Fruit fly (Drosophila melanogaster) whole organism, embryonic: Measurements from ENCODE around the gene CG4972.

ENCODE experiments used
- Abd-B ChIP-seq: fragments of 200-800 bp; sonication (Bioruptor generic); optimal IDR thresholded peaks from 2 replicates; lab custom pipeline; 2018; ENCODE audit warnings: missing biosample characterization, mild to moderate bottlenecking, missing genetic modification characterization, moderate library complexity
- CG1024 ChIP-seq: fragments of 200-800 bp; sonication (Bioruptor generic); IDR thresholded peaks from 2 replicates; pipeline ENCODE4 v1.3.6; 2022; ENCODE audit warnings: missing biosample characterization, missing genetic modification characterization
- CG10565 ChIP-seq: fragments of 200-800 bp; sonication (Bioruptor generic); optimal IDR thresholded peaks from 3 replicates; lab custom pipeline; 2016; ENCODE audit warnings: missing biosample characterization, mild to moderate bottlenecking, missing genetic modification characterization
- CG11085 ChIP-seq: fragments of 200-800 bp; sonication (Bioruptor generic); IDR thresholded peaks from 2 replicates; pipeline ENCODE4 v1.3.6; 2022; ENCODE audit warnings: missing biosample characterization, missing genetic modification characterization
- CG11560 ChIP-seq: fragments of 200-800 bp; sonication (Bioruptor generic); IDR thresholded peaks from 3 replicates; pipeline ENCODE4 v1.3.6; 2022; ENCODE audit warnings: missing biosample characterization, missing genetic modification characterization
- CG11723 ChIP-seq: fragments of 200-800 bp; sonication (Bioruptor generic); optimal IDR thresholded peaks from 2 replicates; lab custom pipeline; 2017; ENCODE audit warnings: missing biosample characterization, mild to moderate bottlenecking, missing genetic modification characterization
- CG12104 ChIP-seq: fragments of 200-800 bp; sonication (Bioruptor generic); optimal IDR thresholded peaks from 3 replicates; lab custom pipeline; 2016; ENCODE audit warnings: missing biosample characterization, missing genetic modification characterization
- CG12155 ChIP-seq: fragments of 200-800 bp; sonication (Bioruptor generic); optimal IDR thresholded peaks from 3 replicates; lab custom pipeline; 2016; ENCODE audit warnings: missing biosample characterization, missing genetic modification characterization
- CG12219 ChIP-seq: fragments of 200-800 bp; sonication (Bioruptor generic); optimal IDR thresholded peaks from 3 replicates; lab custom pipeline; 2018; ENCODE audit warnings: missing biosample characterization, mild to moderate bottlenecking, missing genetic modification characterization
- CG12659 ChIP-seq: fragments of 200-800 bp; sonication (Bioruptor generic); optimal IDR thresholded peaks from 3 replicates; lab custom pipeline; 2017; ENCODE audit warnings: mild to moderate bottlenecking, missing biosample characterization, missing genetic modification reagents, missing genetic modification characterization
- CG13296 ChIP-seq: fragments of 200-800 bp; sonication (Bioruptor generic); optimal IDR thresholded peaks from 3 replicates; lab custom pipeline; 2018; ENCODE audit warnings: missing biosample characterization, mild to moderate bottlenecking, missing genetic modification characterization
- CG15269 ChIP-seq: fragments of 200-800 bp; sonication (Bioruptor generic); optimal IDR thresholded peaks from 2 replicates; lab custom pipeline; 2018; ENCODE audit warnings: missing biosample characterization, mild to moderate bottlenecking, missing genetic modification characterization, moderate library complexity
- CG2129 ChIP-seq: fragments of 200-800 bp; sonication (Bioruptor generic); IDR thresholded peaks from 2 replicates; pipeline ENCODE4 v1.3.6; 2022; ENCODE audit warnings: missing biosample characterization, missing genetic modification characterization; ENCODE audit not compliant: partially characterized antibody
- CG3065 ChIP-seq: fragments of 200-800 bp; sonication (Bioruptor generic); optimal IDR thresholded peaks from 2 replicates; lab custom pipeline; 2016; ENCODE audit warnings: missing biosample characterization, missing genetic modification characterization
- CG3163 ChIP-seq: fragments of 200-800 bp; sonication (Bioruptor generic); optimal IDR thresholded peaks from 3 replicates; lab custom pipeline; 2016; ENCODE audit warnings: missing biosample characterization, missing genetic modification characterization
- Dip3 ChIP-seq: fragments of 200-800 bp; sonication (Bioruptor generic); optimal IDR thresholded peaks from 3 replicates; lab custom pipeline; 2016; ENCODE audit warnings: missing biosample characterization, missing genetic modification characterization
- Drgx ChIP-seq: fragments of 200-800 bp; sonication (Bioruptor generic); IDR thresholded peaks from 2 replicates; pipeline ENCODE4 v1.3.6; 2022; ENCODE audit warnings: missing biosample characterization, missing genetic modification characterization
- E2f2 ChIP-seq: fragments of 200-800 bp; sonication (Bioruptor generic); IDR thresholded peaks from 2 replicates; pipeline ENCODE4 v1.3.6; 2022; ENCODE audit warnings: missing biosample characterization, missing genetic modification characterization
- Fer3 ChIP-seq: fragments of 200-800 bp; sonication (Bioruptor generic); optimal IDR thresholded peaks from 2 replicates; lab custom pipeline; 2018; ENCODE audit warnings: missing biosample characterization, mild to moderate bottlenecking, missing genetic modification characterization, moderate library complexity
- H2.0 ChIP-seq: fragments of 200-800 bp; sonication (Bioruptor generic); IDR thresholded peaks from 2 replicates; pipeline ENCODE4 v1.3.6; 2022; ENCODE audit warnings: missing biosample characterization, missing genetic modification characterization
- Hand ChIP-seq: fragments of 200-800 bp; sonication (Bioruptor generic); optimal IDR thresholded peaks from 2 replicates; lab custom pipeline; 2017; ENCODE audit warnings: mild to moderate bottlenecking, missing biosample characterization, missing genetic modification reagents, missing genetic modification characterization
- NC2α ChIP-seq: fragments of 200-800 bp; sonication (Bioruptor generic); optimal IDR thresholded peaks from 2 replicates; lab custom pipeline; 2016; ENCODE audit warnings: missing biosample characterization, missing genetic modification characterization
- NFAT ChIP-seq: fragments of 200-800 bp; sonication (Bioruptor generic); IDR thresholded peaks from 2 replicates; pipeline ENCODE4 v1.3.6; 2022; ENCODE audit warnings: missing biosample characterization, missing genetic modification characterization
- Rx ChIP-seq: fragments of 200-800 bp; sonication (Bioruptor generic); IDR thresholded peaks from 2 replicates; pipeline ENCODE4 v1.3.6; 2022; ENCODE audit warnings: missing biosample characterization, missing genetic modification characterization
- Stat92E ChIP-seq, 3 experiments: fragments of >200 bp in 2 of 3; fragments of 200-800 bp in 1 of 3; sonication (Bioruptor generic) in 1 of 3; optimal IDR thresholded peaks; 2 replicates each; lab custom pipeline; 2017 to 2019; ENCODE audit warnings: missing biosample characterization in 3 of 3, missing genetic modification characterization in 3 of 3, mild to moderate bottlenecking in 1 of 3, moderate library complexity in 1 of 3
- Xrp1 ChIP-seq: fragments of 200-800 bp; sonication (Bioruptor generic); IDR thresholded peaks from 2 replicates; pipeline ENCODE4 v1.3.6; 2022; ENCODE audit warnings: missing biosample characterization, missing genetic modification characterization
- ab ChIP-seq: fragments of 200-800 bp; sonication (Bioruptor generic); optimal IDR thresholded peaks from 2 replicates; lab custom pipeline; 2016; ENCODE audit warnings: missing biosample characterization, missing genetic modification characterization
- aop ChIP-seq: fragments of 200-800 bp; sonication (Bioruptor generic); IDR thresholded peaks from 2 replicates; pipeline ENCODE4 v1.3.6; 2022; ENCODE audit warnings: missing biosample characterization, missing genetic modification characterization
- ara ChIP-seq: fragments of 200-800 bp; sonication (Bioruptor generic); IDR thresholded peaks from 2 replicates; pipeline ENCODE4 v1.3.6; 2022; ENCODE audit warnings: missing biosample characterization, missing genetic modification characterization
- bsh ChIP-seq, 2 experiments: fragments of 200-800 bp; sonication (Bioruptor generic); optimal IDR thresholded peaks; 2 replicates each; lab custom pipeline; 2017 to 2018; ENCODE audit warnings: mild to moderate bottlenecking in 2 of 2, missing biosample characterization in 2 of 2, missing genetic modification characterization in 2 of 2, moderate library complexity in 1 of 2
- croc ChIP-seq: fragments of 200-800 bp; sonication (Bioruptor generic); conservative IDR thresholded peaks from 3 replicates; pipeline ENCODE4 v1.3.6; 2022; ENCODE audit warnings: missing biosample characterization, missing genetic modification characterization
- cwo ChIP-seq: fragments of 200-800 bp; sonication (Bioruptor generic); optimal IDR thresholded peaks from 3 replicates; lab custom pipeline; 2017; ENCODE audit warnings: missing biosample characterization, missing genetic modification characterization, mild to moderate bottlenecking, moderate library complexity, missing genetic modification reagents
- da ChIP-seq: fragments of 200-800 bp; sonication (Bioruptor generic); optimal IDR thresholded peaks from 2 replicates; lab custom pipeline; 2016; ENCODE audit warnings: missing biosample characterization, missing genetic modification characterization
- dati ChIP-seq: fragments of 200-800 bp; sonication (Bioruptor generic); IDR thresholded peaks from 2 replicates; pipeline ENCODE4 v1.3.6; 2022; ENCODE audit warnings: missing biosample characterization, missing genetic modification characterization
- eve ChIP-seq, 2 experiments: fragments of >200 bp; optimal IDR thresholded peaks; 2 replicates each; lab custom pipeline; 2017; ENCODE audit warnings: missing biosample characterization in 2 of 2, missing genetic modification characterization in 2 of 2
- fd102C ChIP-seq: fragments of 200-800 bp; sonication (Bioruptor generic); optimal IDR thresholded peaks from 2 replicates; lab custom pipeline; 2018; ENCODE audit warnings: missing biosample characterization, mild to moderate bottlenecking, missing genetic modification characterization, moderate library complexity
- fru ChIP-seq: fragments of >200 bp; optimal IDR thresholded peaks from 2 replicates; lab custom pipeline; 2017
- gsb ChIP-seq: fragments of 200-800 bp; sonication (Bioruptor generic); IDR thresholded peaks from 2 replicates; pipeline ENCODE4 v1.3.6; 2022; ENCODE audit warnings: missing biosample characterization, missing genetic modification characterization
- ham ChIP-seq: fragments of 200-800 bp; sonication (Bioruptor generic); IDR thresholded peaks from 2 replicates; pipeline ENCODE4 v1.3.6; 2022; ENCODE audit warnings: missing biosample characterization, missing genetic modification characterization
- hth ChIP-seq: fragments of >200 bp; optimal IDR thresholded peaks from 2 replicates; lab custom pipeline; 2017; ENCODE audit warnings: inconsistent platforms
- jigr1 ChIP-seq: fragments of 200-800 bp; sonication (Bioruptor generic); IDR thresholded peaks from 3 replicates; pipeline ENCODE4 v1.3.6; 2022; ENCODE audit warnings: missing biosample characterization, missing genetic modification characterization
- klu ChIP-seq: fragments of 200-800 bp; sonication (Bioruptor generic); IDR thresholded peaks from 2 replicates; pipeline ENCODE4 v1.3.6; 2022; ENCODE audit warnings: missing biosample characterization, missing genetic modification characterization
- maf-S ChIP-seq: fragments of 200-800 bp; sonication (Bioruptor generic); optimal IDR thresholded peaks from 2 replicates; lab custom pipeline; 2016; ENCODE audit warnings: missing biosample characterization, missing genetic modification characterization
- onecut ChIP-seq: fragments of 200-800 bp; sonication (Bioruptor generic); IDR thresholded peaks from 2 replicates; pipeline ENCODE4 v1.3.6; 2022; ENCODE audit warnings: missing biosample characterization, missing genetic modification characterization
- org-1 ChIP-seq: fragments of 200-800 bp; sonication (Bioruptor generic); optimal IDR thresholded peaks from 2 replicates; lab custom pipeline; 2017; ENCODE audit warnings: missing biosample characterization, missing genetic modification characterization
- pan ChIP-seq, 4 experiments: fragments of >200 bp in 3 of 4; fragments of 200-800 bp in 1 of 4; sonication (Bioruptor generic) in 1 of 4; optimal IDR thresholded peaks in 3 of 4; IDR thresholded peaks in 1 of 4; 2 replicates each; pipeline versions ENCODE4 v1.3.6 to Lab custom; 2017 to 2022; ENCODE audit warnings: missing biosample characterization in 2 of 4, missing genetic modification characterization in 2 of 4, mixed read lengths in 1 of 4
- pfk ChIP-seq: fragments of 200-800 bp; sonication (Bioruptor generic); optimal IDR thresholded peaks from 2 replicates; lab custom pipeline; 2018; ENCODE audit warnings: missing biosample characterization, mild to moderate bottlenecking, missing genetic modification characterization, moderate library complexity
- pros ChIP-seq: fragments of 200-800 bp; sonication (Bioruptor generic); optimal IDR thresholded peaks from 3 replicates; lab custom pipeline; 2019; ENCODE audit warnings: missing biosample characterization, mild to moderate bottlenecking, missing genetic modification characterization, moderate library complexity
- usp ChIP-seq: fragments of >200 bp; optimal IDR thresholded peaks from 2 replicates; lab custom pipeline; 2017; ENCODE audit warnings: missing biosample characterization, missing genetic modification characterization
- wdn ChIP-seq: fragments of 200-800 bp; sonication (Bioruptor generic); IDR thresholded peaks from 2 replicates; pipeline ENCODE4 v1.3.6; 2022; ENCODE audit warnings: missing biosample characterization, missing genetic modification characterization
- zf30C ChIP-seq: fragments of 200-800 bp; sonication (Bioruptor generic); optimal IDR thresholded peaks from 3 replicates; lab custom pipeline; 2018; ENCODE audit warnings: missing biosample characterization, mild to moderate bottlenecking, missing genetic modification characterization
- zfh2 ChIP-seq: fragments of 200-800 bp; sonication (Bioruptor generic); optimal IDR thresholded peaks from 2 replicates; lab custom pipeline; 2016; ENCODE audit warnings: missing biosample characterization, missing genetic modification characterization

Gene CG4972

DNA sequence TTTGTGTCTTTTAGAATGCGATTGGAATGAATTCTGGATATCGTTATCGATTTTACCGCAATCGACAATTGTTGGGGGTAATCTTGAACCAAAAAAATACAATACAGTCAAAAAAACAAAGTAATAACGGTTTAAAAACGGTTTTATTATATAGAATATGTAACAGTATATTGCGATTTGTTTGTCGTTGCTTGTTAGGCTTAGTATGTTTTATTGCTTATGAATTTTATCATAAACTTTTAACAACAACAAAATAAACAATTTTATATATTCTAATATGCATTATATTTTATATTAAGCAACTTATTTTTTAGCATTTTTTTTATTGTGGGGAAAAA lies 14.8 kb upstream of the CG4972 start, which contains the start of gene CYLD (continued):
- no peak for TF ChIP-seq CG11723 (GFP tag; lab: Kevin White, UChicago)
- TF ChIP-seq hth (lab: Kevin White, UChicago), result no peak
- TF ChIP-seq Hand (GFP tag; lab: Kevin White, UChicago), result no peak
- TF ChIP-seq dati, result no peak
- TF ChIP-seq CG3163, result no peak
- TF ChIP-seq CG12155, result peak; percentile 41
- no peak for TF ChIP-seq gsb (GFP tag; lab: Robert Waterston, UW)
- no peak for TF ChIP-seq zfh2 (GFP tag; lab: Kevin White, UChicago)
- TF ChIP-seq CG12659 (GFP tag; lab: Kevin White, UChicago), result peak; percentile 67
- peak; percentile 72 for TF ChIP-seq CG13296 (GFP tag; lab: Kevin White, UChicago)
- TF ChIP-seq onecut (GFP tag; lab: Robert Waterston, UW), result peak; percentile 59
- TF ChIP-seq CG15269 (tag; lab: Kevin White, UChicago), result peak; percentile 81
- peak; percentile 44; the same call in 1 of the 2 replicates for TF ChIP-seq CG1024 (GFP tag; lab: Robert Waterston, UW)
- no peak for TF ChIP-seq pfk (GFP tag; lab: Kevin White, UChicago)
- TF ChIP-seq Stat92E (GFP tag; optimal IDR thresholded peaks at IDR 0.05; lab: Kevin White, UChicago), result no peak
- no peak for TF ChIP-seq CG2129 (GFP tag; lab: Robert Waterston, UW)
- peak; percentile 68 for TF ChIP-seq Drgx (GFP tag; lab: Robert Waterston, UW)
- TF ChIP-seq cwo (GFP tag; lab: Kevin White, UChicago), result peak; percentile 70
- TF ChIP-seq pros (GFP tag; lab: Kevin White, UChicago), result no peak
- no peak for TF ChIP-seq NC2α (GFP tag; lab: Kevin White, UChicago)
- TF ChIP-seq croc (GFP tag; lab: Robert Waterston, UW), result no peak
- peak; percentile 75 for TF ChIP-seq Fer3 (tag; lab: Kevin White, UChicago)
- TF ChIP-seq CG12104 (GFP tag; lab: Kevin White, UChicago), result peak; percentile 15
- peak; percentile 65 for TF ChIP-seq E2f2 (GFP tag; lab: Robert Waterston, UW)
- TF ChIP-seq Xrp1 (GFP tag; lab: Robert Waterston, UW), result peak; percentile 76
- no peak for TF ChIP-seq CG10565 (GFP tag; lab: Kevin White, UChicago)
- no peak for TF ChIP-seq pan (optimal IDR thresholded peaks at IDR 0.05; lab: Kevin White, UChicago)
- peak in 1 of 2 experiments; percentile 77 for TF ChIP-seq pan (GFP tag; optimal IDR thresholded peaks at IDR 0.05 in 1 of 2, IDR thresholded peaks at IDR 0.05 in 1 of 2)
- no peak for TF ChIP-seq fd102C (GFP tag; lab: Kevin White, UChicago)
- no peak for TF ChIP-seq usp
- peak; percentile 66 for TF ChIP-seq H2.0
- TF ChIP-seq CG11560, result no peak
- no peak for TF ChIP-seq Abd-B (GFP tag; lab: Kevin White, UChicago)
- no peak for TF ChIP-seq Dip3
- TF ChIP-seq org-1, result peak; percentile 32
- no peak for TF ChIP-seq maf-S (GFP tag; lab: Kevin White, UChicago)
- TF ChIP-seq jigr1, result no peak
- peak; percentile 55; the same call in 1 of the 2 replicates for TF ChIP-seq ara (GFP tag; lab: Robert Waterston, UW)
- TF ChIP-seq klu (GFP tag; lab: Robert Waterston, UW), result no peak
- TF ChIP-seq eve (GFP tag; optimal IDR thresholded peaks at IDR 0.05; lab: Kevin White, UChicago), result no peak
- peak; percentile 86 for TF ChIP-seq zf30C (GFP tag; lab: Kevin White, UChicago)
- no peak for TF ChIP-seq Rx (GFP tag; lab: Robert Waterston, UW)
- no peak for TF ChIP-seq aop
- TF ChIP-seq da (GFP tag; lab: Kevin White, UChicago), result no peak
- TF ChIP-seq ab (GFP tag; lab: Kevin White, UChicago), result no peak
- TF ChIP-seq NFAT (GFP tag; lab: Robert Waterston, UW), result no peak
- no peak for TF ChIP-seq fru (lab: Kevin White, UChicago)
- peak; percentile 36; the same call in 1 of the 2 replicates for TF ChIP-seq wdn (GFP tag; lab: Robert Waterston, UW)
- TF ChIP-seq CG11085, result no peak
- peak; percentile 47 for TF ChIP-seq CG3065 (GFP tag; lab: Kevin White, UChicago)
- peak in 1 of 2 experiments; percentile 83 for TF ChIP-seq bsh (GFP tag; optimal IDR thresholded peaks at IDR 0.05; lab: Kevin White, UChicago)
- no peak for TF ChIP-seq ham (GFP tag; lab: Robert Waterston, UW)
- peak; percentile 47 for TF ChIP-seq CG12219 (GFP tag; lab: Kevin White, UChicago)
